Worm (Caenorhabditis elegans): Measurements from ENCODE around the gene T26E4.18.
"Not testable (repeated sequence)": the region's sequence is repeated elsewhere in the genome, so short reads cannot be mapped to it uniquely, and the experiment has no call there.

T26E4.18 gene

DNA sequence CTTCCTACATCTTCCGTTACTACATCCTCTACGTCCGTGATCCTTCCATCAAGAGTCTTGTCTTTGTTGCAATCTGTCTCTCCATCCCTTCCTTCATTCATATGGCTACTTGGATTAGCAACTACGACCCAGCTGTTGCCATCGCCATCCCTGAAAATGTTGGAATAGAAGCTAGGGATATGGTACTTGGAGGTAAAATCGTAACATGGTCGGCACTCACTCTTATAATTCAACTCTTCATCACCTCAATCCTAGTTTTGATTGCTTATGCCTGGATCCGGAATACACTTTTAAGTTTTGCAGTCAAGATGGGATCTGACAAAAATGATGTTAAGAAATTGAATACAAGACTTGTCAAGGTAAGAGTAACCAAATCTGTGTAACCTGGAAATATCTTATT lies at the start of gene T26E4.18:
Gene T26E4.18 (minus strand): TSS at position 101 of the 400 bp plus-strand sequence.
- TF ChIP-seq ref-1 (GFP tag; conservative IDR thresholded peaks at IDR 0.05); flt-1 (GFP tag; IDR thresholded peaks at IDR 0.05); ztf-29 (GFP tag; IDR thresholded peaks at IDR 0.05): not testable (repeated sequence)

DNA sequence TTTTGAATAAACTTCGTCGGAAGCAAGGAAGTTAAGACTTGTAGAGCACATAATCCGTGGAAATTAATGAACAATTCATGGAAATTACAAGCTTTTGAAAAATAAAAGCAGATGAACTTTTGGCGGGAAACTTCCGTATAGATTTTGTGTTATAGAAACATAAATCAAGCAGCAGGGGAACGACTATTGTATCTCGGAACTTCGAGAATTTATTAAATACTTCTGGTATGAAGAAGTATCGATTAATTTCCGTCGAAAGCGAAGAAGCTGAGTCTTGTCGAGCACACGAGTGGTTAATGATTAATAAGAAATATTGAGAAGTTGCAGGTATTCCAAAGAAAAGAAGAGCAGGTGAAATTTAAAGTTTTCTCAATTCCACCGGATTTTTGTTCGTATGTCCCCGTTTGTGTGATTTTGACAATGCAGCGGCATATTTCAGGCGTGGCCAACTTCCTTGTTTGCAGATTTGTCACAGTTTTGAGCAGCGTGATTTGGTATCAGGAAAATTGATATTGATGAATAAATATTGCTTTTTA lies 46.7 kb upstream of the T26E4.18 start, which contains the start of gene srh-147:
Gene srh-147 (minus strand): TSS at position 51 of the 536 bp plus-strand sequence.
- TF ChIP-seq ref-1 (GFP tag; conservative IDR thresholded peaks at IDR 0.05); cog-1 (tag; optimal IDR thresholded peaks at IDR 0.05); ztf-23 (GFP tag; IDR thresholded peaks at IDR 0.05): not testable (repeated sequence)

DNA sequence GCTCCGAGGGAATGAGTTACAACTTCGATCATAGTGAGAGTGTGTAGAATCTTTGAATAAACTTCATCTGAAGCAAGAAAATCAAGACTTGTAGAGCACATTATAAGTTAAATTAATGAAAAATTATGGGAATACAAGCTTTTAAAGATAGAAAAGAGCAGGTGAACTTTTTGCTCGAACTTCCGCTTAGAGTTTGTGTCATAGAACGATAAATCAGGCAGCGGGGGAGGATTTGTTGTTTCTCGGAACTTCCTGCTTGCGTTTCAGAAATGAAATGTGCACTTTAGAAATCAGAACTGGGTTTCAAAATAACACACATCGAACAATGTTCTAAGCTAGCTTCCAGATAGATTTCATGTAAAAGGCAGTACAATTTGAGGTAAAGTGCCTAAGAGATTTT lies 37.4 kb upstream of the T26E4.18 start, which contains the start of gene srh-149:
Gene srh-149 (minus strand): TSS at position 101 of the 400 bp plus-strand sequence.
- TF ChIP-seq tab-1 (GFP tag; IDR thresholded peaks at IDR 0.05), result no peak
- TF ChIP-seq T22C8.4 (GFP tag; IDR thresholded peaks at IDR 0.05), result no peak
- TF ChIP-seq med-1 (GFP tag; optimal IDR thresholded peaks at IDR 0.05; ENCODE audit: insufficient read depth), result no peak
- no peak for TF ChIP-seq flt-1 (GFP tag; IDR thresholded peaks at IDR 0.05)
- no peak for TF ChIP-seq cog-1 (tag; optimal IDR thresholded peaks at IDR 0.05)
- no peak for TF ChIP-seq ztf-29 (GFP tag; IDR thresholded peaks at IDR 0.05)
- no peak for TF ChIP-seq ztf-23 (GFP tag; IDR thresholded peaks at IDR 0.05)
- TF ChIP-seq ref-1 (GFP tag; conservative IDR thresholded peaks at IDR 0.05), result no peak
- no peak for TF ChIP-seq klf-2 (GFP tag; conservative IDR thresholded peaks at IDR 0.05)

DNA sequence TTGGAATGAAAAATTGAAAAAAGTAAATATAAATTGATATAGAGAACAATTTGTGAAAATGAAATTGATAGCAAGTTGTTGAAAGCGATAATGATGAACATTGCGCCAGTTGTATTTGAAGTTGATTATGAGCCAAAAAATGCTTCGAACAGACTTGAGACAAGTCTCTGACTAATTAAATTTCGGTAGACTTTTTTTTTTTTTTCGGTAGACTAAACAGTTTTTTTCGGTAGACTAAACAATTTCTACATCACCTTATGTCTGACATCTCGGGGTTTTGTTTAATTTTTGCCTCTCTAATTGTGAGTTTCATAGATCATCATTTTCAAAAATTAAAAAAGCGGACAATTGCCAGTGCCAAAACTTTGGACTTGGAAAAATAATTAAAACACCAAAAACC lies 30.0 kb upstream of the T26E4.18 start, which contains the start of gene srbc-54:
Gene srbc-54 (minus strand): TSS at position 101 of the 400 bp plus-strand sequence.
- TF ChIP-seq ref-1 (GFP tag; conservative IDR thresholded peaks at IDR 0.05) (no peak), tab-1 (GFP tag; IDR thresholded peaks at IDR 0.05) (no peak), flt-1 (GFP tag; IDR thresholded peaks at IDR 0.05) (no peak), ztf-23 (GFP tag; IDR thresholded peaks at IDR 0.05) (no peak), med-1 (GFP tag; optimal IDR thresholded peaks at IDR 0.05; ENCODE audit: insufficient read depth) (no peak), ztf-29 (GFP tag; IDR thresholded peaks at IDR 0.05) (no peak), T22C8.4 (GFP tag; IDR thresholded peaks at IDR 0.05) (no peak), cog-1 (tag; optimal IDR thresholded peaks at IDR 0.05) (no peak), klf-2 (GFP tag; conservative IDR thresholded peaks at IDR 0.05) (no peak)

DNA sequence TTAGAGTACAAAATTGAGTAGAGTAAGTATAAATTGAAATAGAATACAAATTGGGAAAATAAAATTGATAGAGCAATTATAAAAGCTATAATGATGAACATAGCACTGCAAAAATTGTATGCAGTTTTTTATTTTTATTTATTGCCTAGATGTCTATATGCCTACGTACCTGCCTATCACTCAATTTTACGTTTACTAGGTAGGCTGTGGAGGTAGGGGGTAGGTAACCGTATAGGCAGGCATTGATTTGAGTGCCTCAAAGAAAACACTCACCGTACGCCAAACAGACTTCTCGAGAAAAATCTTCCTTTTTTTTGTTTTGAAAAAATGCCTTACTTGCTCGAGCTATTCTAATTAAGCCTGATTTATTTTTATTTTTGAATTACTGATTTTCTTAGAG lies 27.9 kb upstream of the T26E4.18 start, which contains the start of gene srbc-56:
Gene srbc-56 (minus strand): TSS at position 101 of the 400 bp plus-strand sequence.
- TF ChIP-seq med-1 (GFP tag; optimal IDR thresholded peaks at IDR 0.05; ENCODE audit: insufficient read depth) (no peak), ztf-23 (GFP tag; IDR thresholded peaks at IDR 0.05) (no peak), flt-1 (GFP tag; IDR thresholded peaks at IDR 0.05) (no peak), tab-1 (GFP tag; IDR thresholded peaks at IDR 0.05) (no peak), ztf-29 (GFP tag; IDR thresholded peaks at IDR 0.05) (no peak), ref-1 (GFP tag; conservative IDR thresholded peaks at IDR 0.05) (no peak), T22C8.4 (GFP tag; IDR thresholded peaks at IDR 0.05) (no peak), cog-1 (tag; optimal IDR thresholded peaks at IDR 0.05) (no peak), klf-2 (GFP tag; conservative IDR thresholded peaks at IDR 0.05) (no peak)

DNA sequence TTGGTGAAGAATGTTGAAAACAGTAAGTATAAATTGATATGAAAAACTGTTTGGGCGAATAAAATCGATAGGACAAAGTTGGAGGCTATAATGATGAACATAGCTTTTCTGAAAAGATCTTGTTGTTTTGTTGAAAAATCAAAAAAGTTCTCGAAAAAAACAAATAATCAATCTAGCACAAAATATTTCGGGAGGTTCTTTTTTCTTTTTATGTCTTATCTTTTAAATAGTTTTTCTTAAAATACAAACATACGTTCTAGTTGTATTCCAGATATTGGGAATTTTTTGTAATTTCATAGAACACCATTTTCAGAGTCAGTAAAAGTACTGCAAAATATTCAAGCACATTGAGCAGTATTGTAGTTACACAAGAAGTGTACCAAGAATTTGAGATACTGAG lies 26.3 kb upstream of the T26E4.18 start, which contains the start of gene srbc-55:
Gene srbc-55 (minus strand): TSS at position 101 of the 400 bp plus-strand sequence.
- TF ChIP-seq flt-1 (GFP tag; IDR thresholded peaks at IDR 0.05) (no peak), T22C8.4 (GFP tag; IDR thresholded peaks at IDR 0.05) (no peak), ref-1 (GFP tag; conservative IDR thresholded peaks at IDR 0.05) (no peak)

DNA sequence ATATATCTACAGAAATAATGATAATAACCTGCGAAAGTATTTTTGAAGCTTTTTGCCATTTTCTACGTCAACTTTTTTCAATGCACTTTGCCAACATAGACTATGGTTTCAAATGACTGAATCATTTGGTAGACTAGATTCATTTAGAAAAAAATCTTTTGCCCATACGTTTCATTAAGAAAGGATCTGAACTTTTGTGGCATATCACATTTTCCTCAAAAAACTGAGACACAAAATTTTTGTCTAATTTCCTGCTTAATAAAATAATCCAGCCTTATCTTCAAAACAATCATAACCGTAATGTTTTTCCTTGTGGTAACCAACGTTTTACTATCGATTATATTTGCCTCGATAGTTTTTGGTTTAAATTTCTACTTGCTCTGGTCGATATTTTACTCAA lies 22.5 kb upstream of the T26E4.18 start, which contains the start of gene srbc-51:
Gene srbc-51 (plus strand): TSS at position 301 of the 400 bp plus-strand sequence.
- TF ChIP-seq T22C8.4 (GFP tag; IDR thresholded peaks at IDR 0.05) (no peak), flt-1 (GFP tag; IDR thresholded peaks at IDR 0.05) (no peak), cog-1 (tag; optimal IDR thresholded peaks at IDR 0.05) (no peak), ref-1 (GFP tag; conservative IDR thresholded peaks at IDR 0.05) (no peak), med-1 (GFP tag; optimal IDR thresholded peaks at IDR 0.05; ENCODE audit: insufficient read depth) (no peak), ztf-29 (GFP tag; IDR thresholded peaks at IDR 0.05) (no peak), ztf-23 (GFP tag; IDR thresholded peaks at IDR 0.05) (no peak), klf-2 (GFP tag; conservative IDR thresholded peaks at IDR 0.05) (no peak), tab-1 (GFP tag; IDR thresholded peaks at IDR 0.05) (no peak)

DNA sequence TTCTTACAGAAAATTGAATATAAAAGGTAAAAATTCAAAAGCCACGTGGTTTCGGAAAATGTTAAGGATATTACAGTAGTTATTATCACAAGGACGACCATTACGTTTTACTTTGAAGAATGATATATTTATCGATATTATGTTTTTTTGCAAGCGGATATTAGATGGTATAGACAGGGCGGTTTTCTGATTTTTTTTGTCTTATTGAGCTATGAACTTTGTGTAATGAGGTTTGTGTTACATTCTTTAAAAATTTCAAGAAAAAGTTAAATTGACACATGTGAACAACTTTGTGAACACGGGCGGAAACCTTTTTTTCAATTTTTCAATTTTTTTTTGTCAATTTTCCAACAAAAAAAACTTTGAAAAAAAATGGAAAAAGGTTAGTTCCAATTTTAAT lies 21.2 kb upstream of the T26E4.18 start, which contains the start of gene srbc-50:
Gene srbc-50 (minus strand): TSS at position 101 of the 400 bp plus-strand sequence.
- TF ChIP-seq tab-1 (GFP tag; IDR thresholded peaks at IDR 0.05), result no peak
- TF ChIP-seq T22C8.4 (GFP tag; IDR thresholded peaks at IDR 0.05), result no peak
- TF ChIP-seq klf-2 (GFP tag; conservative IDR thresholded peaks at IDR 0.05), result no peak
- TF ChIP-seq ref-1 (GFP tag; conservative IDR thresholded peaks at IDR 0.05), result no peak
- no peak for TF ChIP-seq ztf-23 (GFP tag; IDR thresholded peaks at IDR 0.05)
- no peak for TF ChIP-seq ztf-29 (GFP tag; IDR thresholded peaks at IDR 0.05)
- no peak for TF ChIP-seq med-1 (GFP tag; optimal IDR thresholded peaks at IDR 0.05; ENCODE audit: insufficient read depth)
- TF ChIP-seq cog-1 (tag; optimal IDR thresholded peaks at IDR 0.05), result no peak
- no peak for TF ChIP-seq flt-1 (GFP tag; IDR thresholded peaks at IDR 0.05)

DNA sequence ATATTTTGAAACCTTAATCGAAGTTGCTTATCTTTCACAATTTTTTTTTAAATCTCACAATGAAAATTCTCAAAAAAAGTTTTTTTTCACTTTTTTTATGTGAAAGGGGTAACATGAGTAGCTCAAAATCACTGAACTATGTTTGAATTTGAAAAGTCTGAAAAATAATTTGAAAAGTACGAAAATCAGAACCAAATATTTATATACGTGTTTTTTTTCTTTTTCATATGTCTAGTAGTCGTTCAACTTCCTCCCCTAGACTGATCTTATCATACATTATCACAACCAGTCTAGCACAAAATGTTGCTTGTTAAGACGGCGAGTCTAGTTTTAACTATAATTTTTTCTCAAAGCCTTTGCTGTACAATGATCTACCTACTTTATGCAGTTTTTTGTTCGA lies 17.8 kb upstream of the T26E4.18 start, which contains the start of gene srbc-49:
Gene srbc-49 (plus strand): TSS at position 301 of the 400 bp plus-strand sequence.
- no peak for TF ChIP-seq flt-1 (GFP tag; IDR thresholded peaks at IDR 0.05)
- TF ChIP-seq klf-2 (GFP tag; conservative IDR thresholded peaks at IDR 0.05), result no peak
- no peak for TF ChIP-seq cog-1 (tag; optimal IDR thresholded peaks at IDR 0.05)
- no peak for TF ChIP-seq ref-1 (GFP tag; conservative IDR thresholded peaks at IDR 0.05)
- TF ChIP-seq med-1 (GFP tag; optimal IDR thresholded peaks at IDR 0.05; ENCODE audit: insufficient read depth), result no peak
- no peak for TF ChIP-seq T22C8.4 (GFP tag; IDR thresholded peaks at IDR 0.05)
- no peak for TF ChIP-seq ztf-23 (GFP tag; IDR thresholded peaks at IDR 0.05)
- TF ChIP-seq tab-1 (GFP tag; IDR thresholded peaks at IDR 0.05), result no peak
- TF ChIP-seq ztf-29 (GFP tag; IDR thresholded peaks at IDR 0.05), result no peak

DNA sequence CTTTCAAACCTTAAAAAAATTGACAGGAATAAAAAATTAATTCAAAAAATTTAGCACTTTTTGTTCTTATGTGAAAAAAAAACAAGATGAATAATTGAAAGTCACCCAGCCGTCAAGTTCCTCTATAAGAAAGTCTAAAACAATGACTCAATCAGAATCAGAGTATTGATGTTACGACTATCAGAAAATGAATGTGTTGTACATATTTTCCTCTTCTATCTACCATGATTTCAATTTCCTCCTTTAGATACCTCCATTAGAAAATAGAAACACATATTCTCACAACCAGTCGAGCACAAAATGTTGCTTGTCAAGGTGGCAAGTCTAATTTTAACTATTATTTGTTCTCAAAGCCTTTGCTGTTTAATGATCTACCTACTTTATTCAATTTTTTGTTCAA lies 16.3 kb upstream of the T26E4.18 start, which contains the start of gene srbc-48:
Gene srbc-48 (plus strand): TSS at position 301 of the 400 bp plus-strand sequence.
- no peak for TF ChIP-seq cog-1 (tag; optimal IDR thresholded peaks at IDR 0.05)
- no peak for TF ChIP-seq tab-1 (GFP tag; IDR thresholded peaks at IDR 0.05)
- TF ChIP-seq klf-2 (GFP tag; conservative IDR thresholded peaks at IDR 0.05), result no peak
- TF ChIP-seq ref-1 (GFP tag; conservative IDR thresholded peaks at IDR 0.05), result no peak
- TF ChIP-seq flt-1 (GFP tag; IDR thresholded peaks at IDR 0.05), result no peak
- no peak for TF ChIP-seq ztf-29 (GFP tag; IDR thresholded peaks at IDR 0.05)
- TF ChIP-seq T22C8.4 (GFP tag; IDR thresholded peaks at IDR 0.05), result no peak
- TF ChIP-seq ztf-23 (GFP tag; IDR thresholded peaks at IDR 0.05), result no peak
- no peak for TF ChIP-seq med-1 (GFP tag; optimal IDR thresholded peaks at IDR 0.05; ENCODE audit: insufficient read depth)

Measured in whole organism, midembryonic.